Worm (Caenorhabditis elegans) whole organism, L3 larva: ENCODE results near the gene C50F4.16.

Source experiments
- elt-3 ChIP-seq, 3 experiments: fragments of 150-350 bp in 1 of 3; sonication (generic microtip) in 2 of 3; optimal IDR thresholded peaks; 2 replicates in 2 of 3; 4 replicates in 1 of 3; lab custom pipeline; 2014 to 2017; ENCODE audit warnings: missing biosample characterization in 3 of 3, missing genetic modification characterization in 3 of 3
- hmg-11 ChIP-seq: sonication (generic microtip); optimal IDR thresholded peaks from 2 replicates; lab custom pipeline; 2016; ENCODE audit warnings: missing genetic modification characterization, missing compliant biosample characterization
- jun-1 ChIP-seq: fragments of 150-350 bp; optimal IDR thresholded peaks from 2 replicates; lab custom pipeline; 2014; ENCODE audit warnings: missing biosample characterization, missing genetic modification reagents, missing genetic modification characterization
- lin-39 ChIP-seq: fragments of 150-350 bp; optimal IDR thresholded peaks from 2 replicates; lab custom pipeline; 2018; ENCODE audit warnings: missing biosample characterization, missing genetic modification reagents, missing genetic modification characterization
- nhr-11 ChIP-seq: fragments of 150-350 bp; optimal IDR thresholded peaks from 2 replicates; lab custom pipeline; 2014; ENCODE audit warnings: missing biosample characterization, missing genetic modification characterization
- nhr-12 ChIP-seq: fragments of 150-350 bp; optimal IDR thresholded peaks from 2 replicates; lab custom pipeline; 2014; ENCODE audit warnings: missing biosample characterization, missing genetic modification characterization
- nhr-237 ChIP-seq: fragments of 150-350 bp; optimal IDR thresholded peaks from 2 replicates; lab custom pipeline; 2014; ENCODE audit warnings: missing biosample characterization, missing genetic modification characterization
- nhr-25 ChIP-seq: sonication (generic microtip); optimal IDR thresholded peaks from 2 replicates; lab custom pipeline; 2017; ENCODE audit warnings: missing biosample characterization, missing genetic modification characterization
- nhr-76 ChIP-seq: fragments of 150-350 bp; sonication (generic microtip); optimal IDR thresholded peaks from 5 replicates; lab custom pipeline; 2014; ENCODE audit warnings: missing biosample characterization, missing genetic modification characterization
- nhr-77 ChIP-seq: fragments of 150-350 bp; optimal IDR thresholded peaks from 2 replicates; lab custom pipeline; 2014; ENCODE audit warnings: missing biosample characterization, missing genetic modification characterization

DNA sequence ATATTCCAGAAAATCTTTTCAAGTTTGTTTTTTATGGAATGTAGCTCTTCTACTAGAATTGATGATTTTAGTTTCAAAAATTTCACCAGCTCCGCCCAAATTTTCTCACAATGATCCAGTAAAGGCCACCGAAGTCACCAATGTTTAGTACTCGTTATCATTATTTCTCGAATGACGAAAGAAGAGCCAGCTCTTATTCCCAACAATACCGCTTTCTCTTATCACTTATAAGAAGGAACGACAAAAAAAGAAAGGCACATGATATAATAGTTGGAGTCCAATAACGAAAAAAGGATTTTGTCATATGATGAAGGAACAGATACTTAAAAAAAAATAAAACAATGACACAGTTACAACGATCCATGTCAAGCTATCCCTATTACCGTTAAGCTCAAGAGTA lies 29.6 kb upstream of the C50F4.16 start:
- TF ChIP-seq hmg-11 (tag; lab: Kevin White, UChicago), result no peak
- TF ChIP-seq nhr-12 (tag; lab: Kevin White, UChicago), result no peak
- TF ChIP-seq jun-1 (tag; lab: Kevin White, UChicago), result no peak
- no peak for TF ChIP-seq nhr-237
- no peak for TF ChIP-seq nhr-11 (tag; lab: Kevin White, UChicago)
- no peak for TF ChIP-seq elt-3 (tag; optimal IDR thresholded peaks at IDR 0.05; lab: Kevin White, UChicago)
- TF ChIP-seq lin-39 (tag; lab: Kevin White, UChicago), result no peak
- no peak for TF ChIP-seq nhr-25 (tag; lab: Kevin White, UChicago)
- no peak for TF ChIP-seq nhr-76 (tag; lab: Kevin White, UChicago)
- TF ChIP-seq nhr-77 (tag; lab: Kevin White, UChicago), result no peak
